Worm (Caenorhabditis elegans): ENCODE results near the gene cey-1.

DNA sequence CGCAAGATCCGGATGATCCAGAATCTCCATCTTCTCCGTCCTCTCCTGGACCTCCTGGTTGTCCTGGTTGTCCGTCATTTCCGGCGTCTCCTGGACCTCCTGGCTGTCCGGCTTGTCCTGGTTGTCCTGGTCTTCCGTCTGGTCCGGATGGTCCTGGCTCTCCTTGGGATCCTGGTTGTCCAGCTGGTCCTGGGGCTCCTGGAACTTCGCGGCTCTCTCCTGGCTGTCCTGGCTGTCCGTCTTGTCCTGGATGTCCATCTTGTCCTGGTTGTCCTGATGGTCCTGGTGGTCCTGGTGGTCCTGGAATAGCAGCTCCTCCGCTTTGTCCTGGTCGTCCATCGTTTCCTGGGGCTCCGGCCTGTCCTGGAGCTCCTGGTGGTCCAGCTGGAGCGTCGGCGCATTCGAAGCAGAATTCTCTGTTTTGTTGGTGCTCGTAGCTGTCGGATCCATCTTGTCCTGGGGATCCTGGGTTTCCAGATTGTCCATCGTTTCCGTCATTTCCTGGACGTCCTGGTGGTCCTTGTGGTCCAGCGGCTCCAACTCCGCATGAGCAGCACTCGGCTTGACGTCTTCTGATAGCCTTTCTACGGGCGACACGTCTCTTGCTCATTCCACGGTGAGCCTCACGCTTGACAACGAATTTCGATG, 28.4 kb downstream of the cey-1 start:
- TF ChIP-seq skn-1 (tag; optimal IDR thresholded peaks at IDR 0.05) (no peak), ama-1 (optimal IDR thresholded peaks at IDR 0.05) (no peak), nhr-11 (tag; optimal IDR thresholded peaks at IDR 0.05) (no peak), ztf-4 (tag; optimal IDR thresholded peaks at IDR 0.05) (no peak), eor-1 (tag; optimal IDR thresholded peaks at IDR 0.05) (no peak), unc-62 (GFP tag; optimal IDR thresholded peaks at IDR 0.05) (no peak), nhr-28 (tag; optimal IDR thresholded peaks at IDR 0.05) (no peak)

Data from whole organism, L3 larva.